Worm (Caenorhabditis elegans) whole organism, early embryonic: ENCODE measurements around the gene C49A9.10.

ENCODE experiments used
- B0310.2 ChIP-seq: sonication (generic microtip); optimal IDR thresholded peaks from 2 replicates; lab custom pipeline; 2016; ENCODE audit warnings: mild to moderate bottlenecking, missing genetic modification characterization, missing compliant biosample characterization
- aly-1 ChIP-seq: sonication (generic microtip); optimal IDR thresholded peaks from 2 replicates; lab custom pipeline; 2016; ENCODE audit warnings: missing genetic modification characterization, missing compliant biosample characterization
- ama-1 ChIP-seq: fragments of 150-350 bp; optimal IDR thresholded peaks from 2 replicates; lab custom pipeline; 2014
- ceh-13 ChIP-seq: fragments of 200-800 bp; sonication (Bioruptor generic); optimal IDR thresholded peaks from 2 replicates; lab custom pipeline; 2018; ENCODE audit warnings: mild to moderate bottlenecking, missing genetic modification characterization, missing compliant biosample characterization
- ceh-36 ChIP-seq: sonication (generic microtip); optimal IDR thresholded peaks from 2 replicates; lab custom pipeline; 2016; ENCODE audit warnings: missing genetic modification characterization, inconsistent platforms, missing compliant biosample characterization
- flt-1 ChIP-seq: fragments of 200-800 bp; sonication (Bioruptor generic); IDR thresholded peaks from 2 replicates; pipeline ENCODE4 v1.3.6; 2022; ENCODE audit warnings: missing genetic modification characterization, missing compliant biosample characterization
- hmbx-1 ChIP-seq: sonication (generic microtip); optimal IDR thresholded peaks from 2 replicates; lab custom pipeline; 2016; ENCODE audit warnings: mild to moderate bottlenecking, missing genetic modification characterization, missing compliant biosample characterization
- hmg-4 ChIP-seq: fragments of 200-800 bp; sonication (Bioruptor generic); optimal IDR thresholded peaks from 2 replicates; lab custom pipeline; 2018; ENCODE audit warnings: mild to moderate bottlenecking, missing genetic modification characterization, missing compliant biosample characterization
- hnd-1 ChIP-seq: sonication (generic microtip); optimal IDR thresholded peaks from 2 replicates; lab custom pipeline; 2016; ENCODE audit warnings: missing genetic modification characterization, missing compliant biosample characterization
- scrt-1 ChIP-seq: fragments of 200-800 bp; sonication (Bioruptor generic); IDR thresholded peaks from 2 replicates; pipeline ENCODE4 v1.3.6; 2022; ENCODE audit warnings: missing genetic modification characterization, missing compliant biosample characterization
- sea-1 ChIP-seq: fragments of 200-800 bp; sonication (Bioruptor generic); conservative IDR thresholded peaks from 2 replicates; pipeline ENCODE4 v1.3.6; 2022; ENCODE audit warnings: missing genetic modification characterization, missing compliant biosample characterization
- tbx-11 ChIP-seq: fragments of 200-800 bp; sonication (Bioruptor generic); IDR thresholded peaks from 2 replicates; pipeline ENCODE4 v1.3.6; 2022; ENCODE audit warnings: missing genetic modification characterization, missing compliant biosample characterization
- tbx-37 ChIP-seq: fragments of 200-800 bp; sonication (Bioruptor generic); conservative IDR thresholded peaks from 2 replicates; pipeline ENCODE4 v1.3.6; 2022; ENCODE audit warnings: missing genetic modification reagents, missing genetic modification characterization, missing compliant biosample characterization
- tra-4 ChIP-seq: sonication (generic microtip); optimal IDR thresholded peaks from 2 replicates; lab custom pipeline; 2017; ENCODE audit warnings: missing genetic modification characterization, missing compliant biosample characterization

DNA sequence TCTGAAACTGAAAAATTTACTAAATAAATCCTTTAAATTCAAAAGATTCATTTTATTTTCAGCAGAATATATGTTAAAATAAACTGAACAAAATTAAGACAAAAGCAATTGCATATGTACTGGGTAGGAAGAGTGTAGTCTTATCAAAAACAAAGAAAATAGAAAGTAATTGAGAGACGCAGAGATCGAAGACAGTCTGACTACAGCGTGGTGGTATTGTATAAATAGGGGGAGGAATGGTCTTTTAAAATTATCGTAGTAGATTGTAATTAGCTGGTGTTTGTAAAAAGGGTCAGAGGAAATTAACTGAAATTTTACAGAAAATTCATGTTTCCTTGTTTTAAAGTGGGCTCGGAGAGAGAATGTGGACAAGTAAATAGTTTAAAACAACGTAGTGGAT lies 42.3 kb upstream of the C49A9.10 start, which contains the start of gene acox-3:
- no peak for TF ChIP-seq ceh-13
- TF ChIP-seq B0310.2 (tag; lab: Kevin White, UChicago): no peak
- no peak for TF ChIP-seq hmbx-1
- no peak for TF ChIP-seq ama-1 (lab: Kevin White, UChicago)
- TF ChIP-seq hnd-1 (tag; lab: Kevin White, UChicago): no peak
- TF ChIP-seq tbx-37 (GFP tag; lab: Robert Waterston, UW): no peak
- TF ChIP-seq sea-1 (GFP tag; lab: Robert Waterston, UW): no peak
- no peak for TF ChIP-seq ceh-36 (tag; lab: Kevin White, UChicago)
- TF ChIP-seq flt-1 (GFP tag; lab: Robert Waterston, UW): no peak
- TF ChIP-seq scrt-1: no peak
- no peak for TF ChIP-seq hmg-4
- TF ChIP-seq tbx-11 (GFP tag; lab: Robert Waterston, UW): no peak
- TF ChIP-seq tra-4: no peak
- no peak for TF ChIP-seq aly-1 (tag; lab: Kevin White, UChicago)
